Fruit fly (Drosophila melanogaster): ENCODE results near the gene Sh3beta.

Sh3beta gene

dm6 chr3L:7361095-7361522 lies 8.0 kb downstream of the Sh3beta start (continued):
- TF ChIP-seq CG12744 (GFP tag; optimal IDR thresholded peaks at IDR 0.05) (no peak), zen (tag; optimal IDR thresholded peaks at IDR 0.05) (no peak), CG8359 (GFP tag; optimal IDR thresholded peaks at IDR 0.05; ENCODE audit: borderline replicate concordance) (no peak), ato (GFP tag; IDR thresholded peaks at IDR 0.05; ENCODE audit: partially characterized antibody) (no peak), CG16779 (GFP tag; IDR thresholded peaks at IDR 0.05) (no peak), CG2875 (GFP tag; optimal IDR thresholded peaks at IDR 0.05) (no peak), so (GFP tag; IDR thresholded peaks at IDR 0.05) (no peak), CG16815 (GFP tag; optimal IDR thresholded peaks at IDR 0.05) (no peak), ken (GFP tag; IDR thresholded peaks at IDR 0.05) (no peak), ab (GFP tag; optimal IDR thresholded peaks at IDR 0.05) (no peak), al (GFP tag; IDR thresholded peaks at IDR 0.05) (no peak), mam (GFP tag; optimal IDR thresholded peaks at IDR 0.05) (no peak), Awh (GFP tag; IDR thresholded peaks at IDR 0.05) (no peak), Gsc (GFP tag; IDR thresholded peaks at IDR 0.05) (no peak), fd96Cb (tag; optimal IDR thresholded peaks at IDR 0.05) (no peak), Dip2 (GFP tag; IDR thresholded peaks at IDR 0.05) (no peak), dati (GFP tag; IDR thresholded peaks at IDR 0.05) (no peak), CG17359 (tag; optimal IDR thresholded peaks at IDR 0.05) (peak; percentile 75), scrt (GFP tag; optimal IDR thresholded peaks at IDR 0.05) (no peak), Vsx1 (GFP tag; optimal IDR thresholded peaks at IDR 0.05) (no peak), slou (GFP tag; optimal IDR thresholded peaks at IDR 0.05) (no peak), bbx (GFP tag; IDR thresholded peaks at IDR 0.05; ENCODE audit: partially characterized antibody) (peak; percentile 16; the same call in 1 of the 2 replicates), Dip3 (GFP tag; optimal IDR thresholded peaks at IDR 0.05) (no peak), TFAM (GFP tag; optimal IDR thresholded peaks at IDR 0.05) (no peak)

- TF ChIP-seq Spps (tag; optimal IDR thresholded peaks at IDR 0.05) (no peak), Hsf (GFP tag; optimal IDR thresholded peaks at IDR 0.05) (peak; percentile 38), br (optimal IDR thresholded peaks at IDR 0.05) (no peak), az2 (GFP tag; optimal IDR thresholded peaks at IDR 0.05) (peak; percentile 47), HLHmδ (GFP tag; optimal IDR thresholded peaks at IDR 0.05) (peak; percentile 96), trh (GFP tag; optimal IDR thresholded peaks at IDR 0.05) (no peak), MBD-R2 (GFP tag; IDR thresholded peaks at IDR 0.05) (peak; percentile 79), Nf-YA (GFP tag; IDR thresholded peaks at IDR 0.05) (no peak), CG1603 (tag; optimal IDR thresholded peaks at IDR 0.05) (peak; percentile 54), CG33213 (GFP tag; optimal IDR thresholded peaks at IDR 0.05) (peak; percentile 74), CG2712 (tag; optimal IDR thresholded peaks at IDR 0.05) (peak; percentile 31), chn (GFP tag; optimal IDR thresholded peaks at IDR 0.05) (peak; percentile 57), Ptx1 (GFP tag; IDR thresholded peaks at IDR 0.05) (peak; percentile 59), gem (tag; optimal IDR thresholded peaks at IDR 0.05) (peak; percentile 71), onecut (GFP tag; IDR thresholded peaks at IDR 0.05) (0 out of 2 replicates have a peak, but pooled peaks have one; percentile 5), tio (GFP tag; optimal IDR thresholded peaks at IDR 0.05) (no peak), knrl (GFP tag; IDR thresholded peaks at IDR 0.05; ENCODE audit: partially characterized antibody) (peak; percentile 91), dmrt99B (tag; optimal IDR thresholded peaks at IDR 0.05) (peak; percentile 14), toy (GFP tag; IDR thresholded peaks at IDR 0.05) (no peak), hkb (optimal IDR thresholded peaks at IDR 0.05) (no peak), hkb (GFP tag; IDR thresholded peaks at IDR 0.05) (peak; percentile 7; the same call in 1 of the 2 replicates), her (GFP tag; optimal IDR thresholded peaks at IDR 0.05) (no peak), CG34376 (GFP tag; optimal IDR thresholded peaks at IDR 0.05) (no peak), CG8359 (GFP tag; optimal IDR thresholded peaks at IDR 0.05; ENCODE audit: borderline replicate concordance) (no peak), CG3726 (GFP tag; IDR thresholded peaks at IDR 0.05) (no peak), mam (GFP tag; optimal IDR thresholded peaks at IDR 0.05) (peak; percentile 60), aop (GFP tag; IDR thresholded peaks at IDR 0.05) (no peak), danr (GFP tag; IDR thresholded peaks at IDR 0.05) (no peak), cwo (GFP tag; optimal IDR thresholded peaks at IDR 0.05) (no peak), CG17612 (GFP tag; IDR thresholded peaks at IDR 0.05) (no peak)
Observed at dm6 chr3L:7360324-7360852, 8.7 kb downstream of the Sh3beta start, which contains the start of gene Sec63. Sec63 (plus strand) TSS chr3L:7360561.
